Fruit fly (Drosophila melanogaster): Measurements from ENCODE around the gene CG13081.

- TF ChIP-seq CG8478 (optimal IDR thresholded peaks at IDR 0.05) = no peak
- peak; percentile 26 to 68 for TF ChIP-seq CTCF (optimal IDR thresholded peaks at IDR 0.05)
Measured at dm6 chr2L:19583926-19584392, 43.6 kb downstream of the CG13081 start, which contains the start of the genes PCNA2 and CG10366.

All from S2 (cell line).